Fruit fly (Drosophila melanogaster) whole organism, prepupa: Measurements from ENCODE around the gene Ilp1.

ENCODE experiments used
- CG32006 ChIP-seq: fragments of 200-800 bp; sonication (Bioruptor generic); optimal IDR thresholded peaks from 3 replicates; lab custom pipeline; 2017; ENCODE audit warnings: missing biosample characterization, mild to moderate bottlenecking, missing genetic modification characterization
- OdsH ChIP-seq: fragments of 200-800 bp; sonication (Bioruptor generic); optimal IDR thresholded peaks from 3 replicates; lab custom pipeline; 2016; ENCODE audit warnings: missing biosample characterization, missing genetic modification characterization
- dac ChIP-seq: fragments of 200-800 bp; sonication (Bioruptor generic); optimal IDR thresholded peaks from 2 replicates; lab custom pipeline; 2017; ENCODE audit warnings: missing biosample characterization, mild to moderate bottlenecking, missing genetic modification characterization

DNA sequence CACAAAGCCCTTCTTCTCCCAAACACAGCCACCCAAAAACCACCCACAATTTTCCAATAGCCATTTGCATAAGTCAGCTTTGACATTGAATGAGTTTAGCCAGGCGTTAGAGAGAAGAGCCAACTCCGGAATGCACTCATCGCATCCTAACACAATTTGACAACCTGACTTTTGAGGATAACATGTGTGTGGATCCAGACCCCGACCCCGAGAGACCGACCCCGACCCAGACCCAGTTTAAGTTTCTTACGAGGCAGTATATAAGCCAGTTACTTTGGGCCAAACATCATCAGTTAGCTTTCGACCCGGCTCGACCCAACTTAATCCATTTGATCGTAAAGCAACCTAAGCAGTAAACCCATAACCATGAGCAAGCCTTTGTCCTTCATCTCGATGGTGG, 1.2 kb downstream of the Ilp1 start, which contains the start of gene Ilp2:
- TF ChIP-seq CG32006 (GFP tag; lab: Kevin White, UChicago) (no peak), OdsH (no peak), dac (GFP tag; lab: Kevin White, UChicago) (no peak)
